Worm (Caenorhabditis elegans): ENCODE data around the gene F34H10.1.

DNA sequence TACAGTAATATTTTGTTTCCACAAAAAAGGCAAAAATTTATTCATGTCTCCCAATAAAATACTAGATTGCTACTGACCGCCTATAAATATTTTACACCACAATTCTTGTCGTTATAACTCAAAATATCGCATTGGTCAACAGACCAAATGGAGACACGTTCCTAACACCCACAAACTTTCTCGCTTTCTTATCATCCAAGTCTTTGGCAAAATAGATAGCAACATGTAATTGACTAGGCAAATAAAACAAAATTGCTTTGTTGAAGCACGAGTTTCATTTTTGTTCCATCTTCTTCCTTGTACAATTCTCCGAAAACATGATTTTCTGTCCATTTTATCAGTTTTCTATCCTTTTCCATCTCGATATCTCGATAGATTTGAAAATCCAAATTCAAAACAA lies 23.3 kb upstream of the F34H10.1 start:
- TF ChIP-seq hmbx-1 (tag; optimal IDR thresholded peaks at IDR 0.05), result no peak
- TF ChIP-seq flt-1 (GFP tag; IDR thresholded peaks at IDR 0.05), result no peak
- no peak for TF ChIP-seq aly-1 (tag; optimal IDR thresholded peaks at IDR 0.05)
- no peak for TF ChIP-seq ama-1 (optimal IDR thresholded peaks at IDR 0.05)
- TF ChIP-seq scrt-1 (GFP tag; IDR thresholded peaks at IDR 0.05), result no peak
- no peak for TF ChIP-seq pes-1 (GFP tag; IDR thresholded peaks at IDR 0.05)

All from whole organism, early embryonic.